Worm (Caenorhabditis elegans): ENCODE results near the gene nep-3.

ce11 chrII:3852654-3853053 is 24.4 kb downstream of the nep-3 start, which contains the start of gene nhr-257:
- TF ChIP-seq nhr-11 (tag; optimal IDR thresholded peaks at IDR 0.05) (no peak), mec-3 (tag; optimal IDR thresholded peaks at IDR 0.05; ENCODE audit: borderline replicate concordance) (no peak), ama-1 (optimal IDR thresholded peaks at IDR 0.05) (no peak), pha-4 (tag; optimal IDR thresholded peaks at IDR 0.05) (no peak), tbx-2 (tag; optimal IDR thresholded peaks at IDR 0.05) (no peak), pax-1 (tag; optimal IDR thresholded peaks at IDR 0.05) (no peak), syd-9 (tag; optimal IDR thresholded peaks at IDR 0.05) (no peak), ceh-48 (tag; optimal IDR thresholded peaks at IDR 0.05) (no peak), C08G9.2 (tag; optimal IDR thresholded peaks at IDR 0.05) (no peak)
